Worm (Caenorhabditis elegans): Measurements from ENCODE around the gene nprl-2.

- TF ChIP-seq flt-1 (GFP tag; IDR thresholded peaks at IDR 0.05) (no peak), tab-1 (GFP tag; IDR thresholded peaks at IDR 0.05) (no peak), cog-1 (tag; optimal IDR thresholded peaks at IDR 0.05) (no peak), ref-1 (GFP tag; conservative IDR thresholded peaks at IDR 0.05) (no peak), klf-2 (GFP tag; conservative IDR thresholded peaks at IDR 0.05) (no peak), ztf-29 (GFP tag; IDR thresholded peaks at IDR 0.05) (no peak), ztf-23 (GFP tag; IDR thresholded peaks at IDR 0.05) (no peak)
Observed at ce11 chrIV:7556265-7556866, at the start of gene nprl-2, which contains the start of the genes F49E8.7 and F49E8.8.

All from whole organism, midembryonic.